Worm (Caenorhabditis elegans): ENCODE measurements around the gene skr-4.

DNA sequence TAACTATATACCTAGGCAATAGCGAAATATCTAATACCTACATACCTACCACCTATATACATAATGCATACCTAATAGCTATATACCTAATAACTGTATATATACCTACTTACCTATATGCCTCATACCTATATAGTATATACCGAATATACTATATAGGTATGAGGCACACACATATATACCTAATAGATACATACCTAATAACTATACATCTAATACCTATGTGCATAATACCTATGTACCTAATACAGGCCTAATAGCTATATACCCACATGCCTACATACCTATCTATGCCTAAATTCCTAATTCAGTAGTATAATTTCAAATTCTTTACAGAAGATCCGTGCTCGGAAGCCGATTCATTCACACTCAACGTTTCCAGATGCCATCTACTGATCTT lies 30.5 kb downstream of the skr-4 start:
- TF ChIP-seq flt-1 (GFP tag; IDR thresholded peaks at IDR 0.05) (no peak), cog-1 (tag; optimal IDR thresholded peaks at IDR 0.05) (no peak), med-1 (GFP tag; optimal IDR thresholded peaks at IDR 0.05; ENCODE audit: insufficient read depth) (no peak), T22C8.4 (GFP tag; IDR thresholded peaks at IDR 0.05) (no peak), ztf-23 (GFP tag; IDR thresholded peaks at IDR 0.05) (no peak), ztf-29 (GFP tag; IDR thresholded peaks at IDR 0.05) (no peak), klf-2 (GFP tag; conservative IDR thresholded peaks at IDR 0.05) (no peak), tab-1 (GFP tag; IDR thresholded peaks at IDR 0.05) (no peak), ref-1 (GFP tag; conservative IDR thresholded peaks at IDR 0.05) (no peak)
